Worm (Caenorhabditis elegans): ENCODE results near the gene sel-9.
A peak's percentile ranks its signal among the peaks of the same experiment; 100 is the strongest.
"Not testable (repeated sequence)": the region's sequence is repeated elsewhere in the genome, so short reads cannot be mapped to it uniquely, and the experiment has no call there.

Gene sel-9

ce11 chrV:8348959-8349389 lies 46.6 kb upstream of the sel-9 start (continued):
- TF ChIP-seq skn-1 (tag; optimal IDR thresholded peaks at IDR 0.05) (no peak), set-16 (GFP tag; IDR thresholded peaks at IDR 0.05) (no peak; the same call in none of the 2 replicates), F10B5.3 (tag; optimal IDR thresholded peaks at IDR 0.05) (peak; percentile 89), mdl-1 (tag; optimal IDR thresholded peaks at IDR 0.05) (peak in 1 of 2 experiments; percentile 2), zip-11 (GFP tag; IDR thresholded peaks at IDR 0.05) (no peak), lsy-2 (tag; optimal IDR thresholded peaks at IDR 0.05) (peak; percentile 57 to 75), nhr-111 (GFP tag; optimal IDR thresholded peaks at IDR 0.05) (peak; percentile 74), Y105C5A.15 (GFP tag; IDR thresholded peaks at IDR 0.05) (no peak), F26F4.8 (GFP tag; conservative IDR thresholded peaks at IDR 0.05) (no peak), dmd-6 (GFP tag; IDR thresholded peaks at IDR 0.05) (peak; percentile 69; the same call in 1 of the 2 replicates), lin-1 (GFP tag; IDR thresholded peaks at IDR 0.05) (peak; percentile 88; the same call in 1 of the 2 replicates), nhr-10 (tag; optimal IDR thresholded peaks at IDR 0.05) (peak; percentile 19), unc-130 (GFP tag; optimal IDR thresholded peaks at IDR 0.05) (peak; percentile 80), php-3 (GFP tag; IDR thresholded peaks at IDR 0.05) (no peak), lin-29 (GFP tag; IDR thresholded peaks at IDR 0.05) (no peak), ZK337.2 (GFP tag; IDR thresholded peaks at IDR 0.05) (0 out of 2 replicates have a peak, but pooled peaks have one; percentile 35)

ce11 chrV:8345436-8345835 lies 43.1 kb upstream of the sel-9 start, which contains the start of gene C08D8.1:
TSS of gene C08D8.1 (plus strand) at chrV:8345759.
- TF ChIP-seq tag-97 (GFP tag; IDR thresholded peaks at IDR 0.05) (no peak), ceh-20 (GFP tag; IDR thresholded peaks at IDR 0.05) (0 out of 2 replicates have a peak, but pooled peaks have one; percentile 19), daf-12 (tag; optimal IDR thresholded peaks at IDR 0.05) (no peak), nhr-28 (tag; optimal IDR thresholded peaks at IDR 0.05) (peak; percentile 97), unc-62 (GFP tag; optimal IDR thresholded peaks at IDR 0.05 in 1 of 2) (peak in 1 of 2 experiments; percentile 44), unc-62 (tag; optimal IDR thresholded peaks at IDR 0.05) (no peak), ztf-11 (tag; optimal IDR thresholded peaks at IDR 0.05) (no peak)

- peak in 1 of 2 experiments; percentile 16 for TF ChIP-seq unc-62 (GFP tag; optimal IDR thresholded peaks at IDR 0.05 in 1 of 2)
- no peak for TF ChIP-seq unc-62 (tag; optimal IDR thresholded peaks at IDR 0.05)
- no peak for TF ChIP-seq ctbp-1 (GFP tag; IDR thresholded peaks at IDR 0.05)
Observed at ce11 chrV:8342416-8342815, 40.0 kb upstream of the sel-9 start.

- peak in 1 of 2 experiments; percentile 27 for TF ChIP-seq unc-62 (GFP tag; optimal IDR thresholded peaks at IDR 0.05 in 1 of 2)
- TF ChIP-seq unc-62 (tag; optimal IDR thresholded peaks at IDR 0.05) = not testable (repeated sequence)
Observed at ce11 chrV:8340924-8341323, 38.5 kb upstream of the sel-9 start, which contains the start of gene C08D8.7. TSS of gene C08D8.7 (plus strand) at chrV:8341224.

- no peak for TF ChIP-seq ceh-44 (GFP tag; IDR thresholded peaks at IDR 0.05)
- peak in 1 of 2 experiments; percentile 45 for TF ChIP-seq unc-62 (GFP tag; optimal IDR thresholded peaks at IDR 0.05 in 1 of 2)
- no peak for TF ChIP-seq unc-62 (tag; optimal IDR thresholded peaks at IDR 0.05)
- no peak for TF ChIP-seq daf-8 (GFP tag; IDR thresholded peaks at IDR 0.05)
- no peak for TF ChIP-seq ceh-28 (tag; optimal IDR thresholded peaks at IDR 0.05)
- TF ChIP-seq Y105C5A.15 (GFP tag; IDR thresholded peaks at IDR 0.05) = no peak
- no peak for TF ChIP-seq snpc-1.2 (GFP tag; IDR thresholded peaks at IDR 0.05)
- no peak for TF ChIP-seq R02D3.7 (tag; optimal IDR thresholded peaks at IDR 0.05)
- no peak for TF ChIP-seq ceh-32 (tag; optimal IDR thresholded peaks at IDR 0.05; ENCODE audit: poor library complexity)
- peak; percentile 32 for TF ChIP-seq hlh-30 (tag; optimal IDR thresholded peaks at IDR 0.05; ENCODE audit: insufficient read depth)
- TF ChIP-seq nhr-111 (GFP tag; optimal IDR thresholded peaks at IDR 0.05) = no peak
Observed at ce11 chrV:8335620-8336019, 33.2 kb upstream of the sel-9 start.

ce11 chrV:8334360-8334759 lies 32.0 kb upstream of the sel-9 start, which contains the start of gene tmd-2:
TSS of gene tmd-2 (plus strand) at chrV:8334660.
- TF ChIP-seq php-3 (GFP tag; IDR thresholded peaks at IDR 0.05) (no peak), Y75B8A.6 (GFP tag; IDR thresholded peaks at IDR 0.05) (no peak), unc-62 (GFP tag; optimal IDR thresholded peaks at IDR 0.05 in 1 of 2) (no peak), unc-62 (tag; optimal IDR thresholded peaks at IDR 0.05) (no peak), ceh-32 (tag; optimal IDR thresholded peaks at IDR 0.05; ENCODE audit: poor library complexity) (no peak), ces-1 (GFP tag; optimal IDR thresholded peaks at IDR 0.05) (no peak), mdt-29 (GFP tag; IDR thresholded peaks at IDR 0.05) (no peak), dmd-8 (GFP tag; IDR thresholded peaks at IDR 0.05) (no peak), Y5F2A.4 (GFP tag; optimal IDR thresholded peaks at IDR 0.05) (no peak), zfp-3 (GFP tag; conservative IDR thresholded peaks at IDR 0.05) (no peak), ztf-7 (tag; optimal IDR thresholded peaks at IDR 0.05) (no peak), fkh-10 (GFP tag; optimal IDR thresholded peaks at IDR 0.05) (no peak), mxl-3 (GFP tag; optimal IDR thresholded peaks at IDR 0.05) (no peak), tag-97 (GFP tag; IDR thresholded peaks at IDR 0.05) (no peak), pqm-1 (tag; optimal IDR thresholded peaks at IDR 0.05) (no peak), lin-15B (tag; optimal IDR thresholded peaks at IDR 0.05) (no peak)

All from whole organism, L4 larva.